Worm (Caenorhabditis elegans) whole organism, mixed stage, embryonic: Measurements from ENCODE around the gene ascc-1.
A peak's percentile ranks its signal among the peaks of the same experiment; 100 is the strongest.

Experiments used
- bed-3 ChIP-seq: fragments of 200-800 bp; sonication (Bioruptor generic); optimal IDR thresholded peaks from 3 replicates; lab custom pipeline; 2018; ENCODE audit warnings: mild to moderate bottlenecking, missing genetic modification characterization, moderate library complexity, missing compliant biosample characterization
- cnd-1 ChIP-seq: fragments of 200-800 bp; sonication (Bioruptor generic); optimal IDR thresholded peaks from 2 replicates; lab custom pipeline; 2018; ENCODE audit warnings: mild to moderate bottlenecking, missing genetic modification characterization, missing compliant biosample characterization
- elt-1 ChIP-seq: sonication (generic microtip); optimal IDR thresholded peaks from 2 replicates; lab custom pipeline; 2017; ENCODE audit warnings: missing genetic modification characterization, mild to moderate bottlenecking, missing compliant biosample characterization, antibody characterized with exemption, moderate library complexity, borderline replicate concordance; ENCODE audit not compliant: insufficient read depth
- elt-3 ChIP-seq: fragments of 150-350 bp; optimal IDR thresholded peaks from 2 replicates; lab custom pipeline; 2014; ENCODE audit warnings: missing biosample characterization, missing genetic modification characterization
- nhr-28 ChIP-seq: fragments of 150-350 bp; optimal IDR thresholded peaks from 2 replicates; lab custom pipeline; 2014; ENCODE audit warnings: missing biosample characterization, missing genetic modification characterization
- ztf-11 ChIP-seq: fragments of 150-350 bp; optimal IDR thresholded peaks from 2 replicates; lab custom pipeline; 2014; ENCODE audit warnings: missing biosample characterization, missing genetic modification characterization

- no peak for TF ChIP-seq cnd-1
- no peak for TF ChIP-seq elt-1
- peak; percentile 32 for TF ChIP-seq ztf-11 (tag; lab: Kevin White, UChicago)
- no peak for TF ChIP-seq elt-3 (tag; lab: Kevin White, UChicago)
- no peak for TF ChIP-seq nhr-28 (tag; lab: Kevin White, UChicago)
- TF ChIP-seq bed-3 = no peak
These were observed 32.9 kb upstream of the ascc-1 start, which contains the start of gene enee-1 for ce11 chrII:24559-24998.
